Fruit fly (Drosophila melanogaster) whole organism, embryonic: ENCODE measurements around the gene beta4GalNAcTB.

ENCODE experiments used
- ATbp ChIP-seq: fragments of 200-800 bp; sonication (Bioruptor generic); optimal IDR thresholded peaks from 2 replicates; lab custom pipeline; 2017; ENCODE audit warnings: missing biosample characterization, mild to moderate bottlenecking, missing genetic modification characterization, missing genetic modification reagents
- Ada2b ChIP-seq: fragments of 200-800 bp; sonication (Bioruptor generic); IDR thresholded peaks from 2 replicates; pipeline ENCODE4 v1.3.6; 2022; ENCODE audit warnings: missing biosample characterization, missing genetic modification characterization
- Bteb2 ChIP-seq: fragments of 200-800 bp; sonication (Bioruptor generic); optimal IDR thresholded peaks from 2 replicates; lab custom pipeline; 2016; ENCODE audit warnings: missing biosample characterization, missing genetic modification characterization
- CG10274 ChIP-seq: fragments of 200-800 bp; sonication (Bioruptor generic); optimal IDR thresholded peaks from 3 replicates; lab custom pipeline; 2017; ENCODE audit warnings: missing biosample characterization, mild to moderate bottlenecking, missing genetic modification characterization
- CG10979 ChIP-seq: fragments of 200-800 bp; sonication (Bioruptor generic); optimal IDR thresholded peaks from 2 replicates; lab custom pipeline; 2018; ENCODE audit warnings: missing biosample characterization, mild to moderate bottlenecking, missing genetic modification characterization, moderate library complexity
- CG12391 ChIP-seq: fragments of 200-800 bp; sonication (Bioruptor generic); optimal IDR thresholded peaks from 3 replicates; lab custom pipeline; 2018; ENCODE audit warnings: missing biosample characterization, mild to moderate bottlenecking, missing genetic modification characterization, moderate library complexity
- CG17385 ChIP-seq: fragments of 200-800 bp; sonication (Bioruptor generic); optimal IDR thresholded peaks from 3 replicates; lab custom pipeline; 2018; ENCODE audit warnings: missing biosample characterization, mild to moderate bottlenecking, missing genetic modification characterization
- CG18011 ChIP-seq: fragments of 200-800 bp; sonication (Bioruptor generic); optimal IDR thresholded peaks from 2 replicates; lab custom pipeline; 2017; ENCODE audit warnings: missing biosample characterization, missing genetic modification characterization, mild to moderate bottlenecking, moderate library complexity, missing genotype
- CG33557 ChIP-seq: fragments of 200-800 bp; sonication (Bioruptor generic); optimal IDR thresholded peaks from 2 replicates; lab custom pipeline; 2019; ENCODE audit warnings: missing biosample characterization, mild to moderate bottlenecking, missing genetic modification characterization, moderate library complexity
- CG3407 ChIP-seq: fragments of 200-800 bp; sonication (Bioruptor generic); optimal IDR thresholded peaks from 2 replicates; lab custom pipeline; 2018; ENCODE audit warnings: missing biosample characterization, mild to moderate bottlenecking, missing genetic modification characterization
- CG6654 ChIP-seq: fragments of 200-800 bp; sonication (Bioruptor generic); optimal IDR thresholded peaks from 2 replicates; lab custom pipeline; 2017; ENCODE audit warnings: missing biosample characterization, mild to moderate bottlenecking, missing genetic modification characterization
- CG8388 ChIP-seq: fragments of 200-800 bp; sonication (Bioruptor generic); optimal IDR thresholded peaks from 2 replicates; lab custom pipeline; 2019; ENCODE audit warnings: missing biosample characterization, mild to moderate bottlenecking, missing genetic modification characterization, moderate library complexity
- CG8478 ChIP-seq: fragments of >200 bp; optimal IDR thresholded peaks from 2 replicates; lab custom pipeline; 2018
- CrebB ChIP-seq: fragments of 200-800 bp; sonication (Bioruptor generic); optimal IDR thresholded peaks from 3 replicates; lab custom pipeline; 2018; ENCODE audit warnings: missing biosample characterization, mild to moderate bottlenecking, missing genetic modification characterization
- D19A ChIP-seq: fragments of 200-800 bp; optimal IDR thresholded peaks from 3 replicates; lab custom pipeline; 2019; ENCODE audit warnings: missing biosample characterization, mild to moderate bottlenecking, missing genetic modification characterization, moderate library complexity
- D19B ChIP-seq: fragments of 200-800 bp; sonication (Bioruptor generic); optimal IDR thresholded peaks from 2 replicates; lab custom pipeline; 2017; ENCODE audit warnings: missing biosample characterization, mild to moderate bottlenecking, missing genetic modification characterization
- Dll ChIP-seq: fragments of 200-800 bp; sonication (Bioruptor generic); IDR thresholded peaks from 4 replicates; pipeline ENCODE4 v1.3.6; 2022; ENCODE audit warnings: missing biosample characterization, missing genetic modification characterization; ENCODE audit not compliant: partially characterized antibody
- Drgx ChIP-seq: fragments of 200-800 bp; sonication (Bioruptor generic); IDR thresholded peaks from 2 replicates; pipeline ENCODE4 v1.3.6; 2022; ENCODE audit warnings: missing biosample characterization, missing genetic modification characterization
- ERR ChIP-seq: fragments of 200-800 bp; sonication (Bioruptor generic); optimal IDR thresholded peaks from 2 replicates; lab custom pipeline; 2016; ENCODE audit warnings: missing biosample characterization, missing genetic modification characterization
- Gsc ChIP-seq: fragments of 200-800 bp; sonication (Bioruptor generic); IDR thresholded peaks from 2 replicates; pipeline ENCODE4 v1.3.6; 2022; ENCODE audit warnings: missing biosample characterization, missing genetic modification characterization
- H2.0 ChIP-seq: fragments of 200-800 bp; sonication (Bioruptor generic); IDR thresholded peaks from 2 replicates; pipeline ENCODE4 v1.3.6; 2022; ENCODE audit warnings: missing biosample characterization, missing genetic modification characterization
- HHEX ChIP-seq: fragments of 200-800 bp; sonication (Bioruptor generic); optimal IDR thresholded peaks from 3 replicates; lab custom pipeline; 2017; ENCODE audit warnings: missing biosample characterization, mild to moderate bottlenecking, missing genetic modification characterization, missing genetic modification reagents
- NFAT ChIP-seq: fragments of 200-800 bp; sonication (Bioruptor generic); IDR thresholded peaks from 2 replicates; pipeline ENCODE4 v1.3.6; 2022; ENCODE audit warnings: missing biosample characterization, missing genetic modification characterization
- Oaz ChIP-seq: fragments of 200-800 bp; sonication (Bioruptor generic); IDR thresholded peaks from 2 replicates; pipeline ENCODE4 v1.3.6; 2022; ENCODE audit warnings: missing biosample characterization, missing genetic modification characterization
- PHDP ChIP-seq: fragments of 200-800 bp; sonication (Bioruptor generic); optimal IDR thresholded peaks from 3 replicates; lab custom pipeline; 2018; ENCODE audit warnings: missing biosample characterization, mild to moderate bottlenecking, missing genetic modification characterization, moderate library complexity
- Ptx1 ChIP-seq: fragments of 200-800 bp; sonication (Bioruptor generic); IDR thresholded peaks from 2 replicates; pipeline ENCODE4 v1.3.6; 2022; ENCODE audit warnings: missing biosample characterization, missing genetic modification characterization
- Side ChIP-seq: fragments of 200-800 bp; sonication (Bioruptor generic); optimal IDR thresholded peaks from 2 replicates; lab custom pipeline; 2016; ENCODE audit warnings: missing biosample characterization, missing genetic modification characterization
- Vsx1 ChIP-seq: fragments of 200-800 bp; sonication (Bioruptor generic); optimal IDR thresholded peaks from 2 replicates; lab custom pipeline; 2017; ENCODE audit warnings: missing biosample characterization, mild to moderate bottlenecking, missing genetic modification characterization, missing genetic modification reagents
- Xbp1 ChIP-seq: fragments of 200-800 bp; sonication (Bioruptor generic); optimal IDR thresholded peaks from 3 replicates; lab custom pipeline; 2016; ENCODE audit warnings: missing biosample characterization, mild to moderate bottlenecking, missing genetic modification characterization
- amos ChIP-seq: fragments of 200-800 bp; sonication (Bioruptor generic); IDR thresholded peaks from 2 replicates; pipeline ENCODE4 v1.3.6; 2022; ENCODE audit warnings: missing biosample characterization, missing genetic modification characterization; ENCODE audit not compliant: partially characterized antibody
- cato ChIP-seq: fragments of 200-800 bp; sonication (Bioruptor generic); optimal IDR thresholded peaks from 2 replicates; lab custom pipeline; 2016; ENCODE audit warnings: missing biosample characterization, missing genetic modification characterization, borderline replicate concordance
- chm ChIP-seq: fragments of 200-800 bp; sonication (Bioruptor generic); IDR thresholded peaks from 2 replicates; pipeline ENCODE4 v1.3.6; 2022; ENCODE audit warnings: missing biosample characterization, missing genetic modification characterization
- crc ChIP-seq: fragments of 200-800 bp; sonication (Bioruptor generic); optimal IDR thresholded peaks from 2 replicates; lab custom pipeline; 2016; ENCODE audit warnings: missing biosample characterization, missing genetic modification characterization
- emc ChIP-seq: fragments of 200-800 bp; sonication (Bioruptor generic); optimal IDR thresholded peaks from 2 replicates; lab custom pipeline; 2016; ENCODE audit warnings: missing biosample characterization, missing genetic modification characterization
- ems ChIP-seq: fragments of 200-800 bp; sonication (Bioruptor generic); optimal IDR thresholded peaks from 3 replicates; lab custom pipeline; 2016; ENCODE audit warnings: missing biosample characterization, missing genetic modification characterization
- gro ChIP-seq: fragments of 200-800 bp; sonication (Bioruptor generic); optimal IDR thresholded peaks from 2 replicates; lab custom pipeline; 2016; ENCODE audit warnings: missing biosample characterization, missing genetic modification characterization
- hth ChIP-seq: fragments of >200 bp; optimal IDR thresholded peaks from 2 replicates; lab custom pipeline; 2017; ENCODE audit warnings: inconsistent platforms
- ind ChIP-seq: fragments of 200-800 bp; sonication (Bioruptor generic); optimal IDR thresholded peaks from 3 replicates; lab custom pipeline; 2016; ENCODE audit warnings: missing biosample characterization, missing genetic modification characterization
- inv ChIP-seq: fragments of 200-800 bp; sonication (Bioruptor generic); IDR thresholded peaks from 2 replicates; pipeline ENCODE4 v1.3.6; 2022; ENCODE audit warnings: missing biosample characterization, missing genetic modification characterization; ENCODE audit not compliant: partially characterized antibody
- lilli ChIP-seq: fragments of 200-800 bp; sonication (Bioruptor generic); optimal IDR thresholded peaks from 3 replicates; lab custom pipeline; 2016; ENCODE audit warnings: missing biosample characterization, missing genetic modification characterization
- lola ChIP-seq, 3 experiments: fragments of >200 bp in 2 of 3; fragments of 200-800 bp in 1 of 3; sonication (Bioruptor generic) in 1 of 3; optimal IDR thresholded peaks; 2 replicates each; lab custom pipeline; 2017 to 2019; ENCODE audit warnings: missing biosample characterization in 3 of 3, missing genetic modification characterization in 3 of 3, mild to moderate bottlenecking in 1 of 3, moderate library complexity in 1 of 3
- onecut ChIP-seq: fragments of 200-800 bp; sonication (Bioruptor generic); IDR thresholded peaks from 2 replicates; pipeline ENCODE4 v1.3.6; 2022; ENCODE audit warnings: missing biosample characterization, missing genetic modification characterization
- pho ChIP-seq: fragments of 200-800 bp; sonication (Bioruptor generic); optimal IDR thresholded peaks from 2 replicates; lab custom pipeline; 2016; ENCODE audit warnings: missing biosample characterization, missing genetic modification characterization
- sens ChIP-seq: fragments of 200-800 bp; sonication (Bioruptor generic); peaks from one replicate; lab custom pipeline; 2016; ENCODE audit warnings: missing biosample characterization, missing genetic modification characterization
- sqz ChIP-seq: fragments of 200-800 bp; sonication (Bioruptor generic); optimal IDR thresholded peaks from 3 replicates; lab custom pipeline; 2018; ENCODE audit warnings: missing biosample characterization, mild to moderate bottlenecking, missing genetic modification characterization
- stc ChIP-seq: fragments of 200-800 bp; sonication (Bioruptor generic); IDR thresholded peaks from 2 replicates; pipeline ENCODE4 v1.3.6; 2022; ENCODE audit warnings: missing biosample characterization, missing genetic modification characterization
- sug ChIP-seq: fragments of 200-800 bp; optimal IDR thresholded peaks from 2 replicates; lab custom pipeline; 2019; ENCODE audit warnings: missing biosample characterization, mild to moderate bottlenecking, missing genetic modification characterization, moderate library complexity
- tup ChIP-seq: fragments of 200-800 bp; sonication (Bioruptor generic); optimal IDR thresholded peaks from 2 replicates; lab custom pipeline; 2016; ENCODE audit warnings: missing biosample characterization, mild to moderate bottlenecking, missing genetic modification characterization, moderate library complexity
- vvl ChIP-seq: fragments of 200-800 bp; sonication (Bioruptor generic); IDR thresholded peaks from 2 replicates; pipeline ENCODE4 v1.3.6; 2022; ENCODE audit warnings: missing biosample characterization, missing genetic modification characterization
- wek ChIP-seq: fragments of 200-800 bp; sonication (Bioruptor generic); optimal IDR thresholded peaks from 3 replicates; lab custom pipeline; 2018; ENCODE audit warnings: missing biosample characterization, mild to moderate bottlenecking, missing genetic modification characterization, moderate library complexity

beta4GalNAcTB gene

dm6 chr3R:29039704-29040430, 6.1 kb upstream of the beta4GalNAcTB start (continued):
- no peak for TF ChIP-seq Gsc (GFP tag; lab: Robert Waterston, UW)
- no peak for TF ChIP-seq ATbp (GFP tag; lab: Kevin White, UChicago)
- TF ChIP-seq CG10274 (GFP tag; lab: Kevin White, UChicago) = no peak
- TF ChIP-seq CG18011 (GFP tag; lab: Kevin White, UChicago) = peak; percentile 38
- no peak for TF ChIP-seq CG6654 (GFP tag; lab: Kevin White, UChicago)
- TF ChIP-seq H2.0 (GFP tag; lab: Robert Waterston, UW) = no peak
- TF ChIP-seq HHEX (GFP tag; lab: Kevin White, UChicago) = peak; percentile 30
- TF ChIP-seq ERR (GFP tag; lab: Kevin White, UChicago) = peak; percentile 62
- peak; percentile 21 for TF ChIP-seq sug (tag; lab: Kevin White, UChicago)
- TF ChIP-seq CG8478 (lab: Kevin White, UChicago) = no peak
- TF ChIP-seq tup (GFP tag; lab: Kevin White, UChicago) = peak; percentile 53
- TF ChIP-seq onecut = no peak
- no peak for TF ChIP-seq D19A (tag; lab: Kevin White, UChicago)
- TF ChIP-seq inv = no peak
- TF ChIP-seq CG8388 (GFP tag; lab: Kevin White, UChicago) = peak; percentile 25
- TF ChIP-seq Drgx (GFP tag; lab: Robert Waterston, UW) = no peak
- no peak for TF ChIP-seq chm (GFP tag; lab: Robert Waterston, UW)
- TF ChIP-seq sqz (GFP tag; lab: Kevin White, UChicago) = no peak
- no peak for TF ChIP-seq lola (GFP tag; optimal IDR thresholded peaks at IDR 0.05; lab: Kevin White, UChicago)
- peak; percentile 57 for TF ChIP-seq vvl (GFP tag; lab: Robert Waterston, UW)
- no peak; the same call in 3 of the 4 replicates for TF ChIP-seq Dll (GFP tag; lab: Robert Waterston, UW)
- peak; percentile 26 for TF ChIP-seq Side (GFP tag; lab: Kevin White, UChicago)
- no peak for TF ChIP-seq Oaz (GFP tag; lab: Robert Waterston, UW)
- TF ChIP-seq Vsx1 (GFP tag; lab: Kevin White, UChicago) = peak; percentile 24
- TF ChIP-seq hth (lab: Kevin White, UChicago) = no peak
- TF ChIP-seq CG17385 (GFP tag; lab: Kevin White, UChicago) = peak; percentile 39
- TF ChIP-seq Ada2b (GFP tag; lab: Robert Waterston, UW) = peak; percentile 22; the same call in 1 of the 2 replicates
- TF ChIP-seq Xbp1 (GFP tag; lab: Kevin White, UChicago) = peak; percentile 51
- peak; percentile 44 for TF ChIP-seq pho (GFP tag; lab: Kevin White, UChicago)
- TF ChIP-seq crc (GFP tag; lab: Kevin White, UChicago) = no peak
- TF ChIP-seq CG10979 (tag; lab: Kevin White, UChicago) = no peak
- TF ChIP-seq wek (GFP tag; lab: Kevin White, UChicago) = no peak
- TF ChIP-seq CG12391 (tag; lab: Kevin White, UChicago) = peak; percentile 38
- peak; percentile 37 for TF ChIP-seq stc (GFP tag; lab: Robert Waterston, UW)
- TF ChIP-seq ems = peak; percentile 55
- TF ChIP-seq cato (GFP tag; lab: Kevin White, UChicago) = no peak
- no peak; the same call in 1 of the 2 replicates for TF ChIP-seq NFAT (GFP tag; lab: Robert Waterston, UW)
- TF ChIP-seq ind (GFP tag; lab: Kevin White, UChicago) = peak; percentile 39
- TF ChIP-seq Bteb2 = peak; percentile 49
- no peak for TF ChIP-seq CrebB (tag; lab: Kevin White, UChicago)
- peak; percentile 6; the same call in 1 of the 2 replicates for TF ChIP-seq amos
- TF ChIP-seq PHDP (tag; lab: Kevin White, UChicago) = no peak
- TF ChIP-seq Ptx1 (GFP tag; lab: Robert Waterston, UW) = 0 out of 2 replicates have a peak, but pooled peaks have one; percentile 7
- no peak for TF ChIP-seq CG33557 (GFP tag; lab: Kevin White, UChicago)
- no peak for TF ChIP-seq CG3407
- TF ChIP-seq lilli (GFP tag; lab: Kevin White, UChicago) = peak; percentile 65
- no peak for TF ChIP-seq emc (GFP tag; lab: Kevin White, UChicago)
- peak; percentile 92 for TF ChIP-seq sens (GFP tag; lab: Kevin White, UChicago)
- no peak for TF ChIP-seq D19B (GFP tag; lab: Kevin White, UChicago)
- TF ChIP-seq gro (GFP tag; lab: Kevin White, UChicago) = peak; percentile 15
